Fruit fly (Drosophila melanogaster) whole organism, wandering third instar larva: ENCODE data around the gene CG32189.
A peak's percentile ranks its signal among the peaks of the same experiment; 100 is the strongest.

Experiments
- Hr78 ChIP-seq: fragments of >200 bp; optimal IDR thresholded peaks from 2 replicates; lab custom pipeline; 2017; ENCODE audit warnings: missing biosample characterization, missing genetic modification characterization
- Jra ChIP-seq: sonication (Bioruptor generic); optimal IDR thresholded peaks from 2 replicates; lab custom pipeline; 2016; ENCODE audit warnings: missing biosample characterization, missing genetic modification characterization
- Mio ChIP-seq: sonication (Bioruptor generic); optimal IDR thresholded peaks from 2 replicates; lab custom pipeline; 2016; ENCODE audit warnings: missing biosample characterization, missing genetic modification characterization
- Vsx2 ChIP-seq: fragments of 200-300, 225-300 bp; sonication (Bioruptor generic); optimal IDR thresholded peaks from 2 replicates; lab custom pipeline; 2018; ENCODE audit warnings: missing biosample characterization, missing genetic modification characterization; ENCODE audit not compliant: partially characterized antibody
- dl ChIP-seq, 2 experiments: fragments of 175-275, 200-275 bp in 1 of 2; fragments of 200-275 bp in 1 of 2; sonication (Bioruptor generic); optimal IDR thresholded peaks; lab custom pipeline; 2018; ENCODE audit warnings: mild to moderate bottlenecking in 2 of 2, missing biosample characterization in 2 of 2, missing genetic modification characterization in 2 of 2, moderate library complexity in 2 of 2; ENCODE audit not compliant: partially characterized antibody in 2 of 2, insufficient read depth in 1 of 2
- ey ChIP-seq: fragments of 200-800 bp; sonication (Bioruptor generic); optimal IDR thresholded peaks from 2 replicates; lab custom pipeline; 2016; ENCODE audit warnings: missing biosample characterization, missing genetic modification characterization
- lola ChIP-seq: fragments of >200 bp; optimal IDR thresholded peaks from 2 replicates; lab custom pipeline; 2017; ENCODE audit warnings: missing biosample characterization, missing genetic modification characterization
- psq ChIP-seq: fragments of 200-800 bp; sonication (Bioruptor generic); optimal IDR thresholded peaks from 3 replicates; lab custom pipeline; 2017; ENCODE audit warnings: missing biosample characterization, mild to moderate bottlenecking, missing genetic modification characterization, moderate library complexity
- sage ChIP-seq: fragments of 200-800 bp; sonication (Bioruptor generic); optimal IDR thresholded peaks from 2 replicates; lab custom pipeline; 2016; ENCODE audit warnings: missing biosample characterization, mild to moderate bottlenecking, missing genetic modification characterization
- woc ChIP-seq: sonication (Bioruptor generic); optimal IDR thresholded peaks from 2 replicates; lab custom pipeline; 2016; ENCODE audit warnings: missing biosample characterization, mild to moderate bottlenecking, missing genetic modification characterization

- no peak for TF ChIP-seq Mio (GFP tag; lab: Kevin White, UChicago)
- TF ChIP-seq Jra (GFP tag; lab: Kevin White, UChicago), result no peak
- TF ChIP-seq Hr78 (GFP tag; lab: Kevin White, UChicago), result no peak
- TF ChIP-seq lola (GFP tag; lab: Kevin White, UChicago), result no peak
- no peak for TF ChIP-seq psq (GFP tag; lab: Kevin White, UChicago)
- TF ChIP-seq woc, result peak; percentile 43
- no peak for TF ChIP-seq sage (GFP tag; lab: Kevin White, UChicago)
- no peak for TF ChIP-seq dl (GFP tag; optimal IDR thresholded peaks at IDR 0.05; lab: Kevin White, UChicago; ENCODE audit: insufficient read depth in 1 of 2, partially characterized antibody in 2 of 2)
- TF ChIP-seq Vsx2 (GFP tag; lab: Kevin White, UChicago), result no peak
- no peak for TF ChIP-seq ey (GFP tag; lab: Kevin White, UChicago)
These were observed 6.2 kb upstream of the CG32189 start, which contains the start of gene CG5577 for dm6 chr3L:17841085-17841606.
